Fruit fly (Drosophila melanogaster) whole organism, pupa: ENCODE measurements around the gene CG13005.

Experiments used
- CG17806 ChIP-seq: fragments of 200-800 bp; sonication (Bioruptor generic); optimal IDR thresholded peaks from 2 replicates; lab custom pipeline; 2018; ENCODE audit warnings: missing biosample characterization, mild to moderate bottlenecking, missing genetic modification characterization, moderate library complexity
- CG4496 ChIP-seq: fragments of 200-800 bp; sonication (Bioruptor generic); IDR thresholded peaks from 3 replicates; pipeline ENCODE4 v1.3.6; 2022; ENCODE audit warnings: missing biosample characterization, missing genetic modification characterization
- CG9948 ChIP-seq: fragments of 200-800 bp; sonication (Bioruptor generic); optimal IDR thresholded peaks from 2 replicates; lab custom pipeline; 2018; ENCODE audit warnings: missing biosample characterization, mild to moderate bottlenecking, missing genetic modification characterization, moderate library complexity
- Pif1A ChIP-seq: fragments of 200-800 bp; sonication (Bioruptor generic); optimal IDR thresholded peaks from 3 replicates; lab custom pipeline; 2016; ENCODE audit warnings: missing biosample characterization, missing genetic modification characterization
- rn ChIP-seq: fragments of 200-800 bp; sonication (Bioruptor generic); IDR thresholded peaks from 2 replicates; pipeline ENCODE4 v1.3.6; 2022; ENCODE audit warnings: missing biosample characterization, missing genetic modification characterization

DNA sequence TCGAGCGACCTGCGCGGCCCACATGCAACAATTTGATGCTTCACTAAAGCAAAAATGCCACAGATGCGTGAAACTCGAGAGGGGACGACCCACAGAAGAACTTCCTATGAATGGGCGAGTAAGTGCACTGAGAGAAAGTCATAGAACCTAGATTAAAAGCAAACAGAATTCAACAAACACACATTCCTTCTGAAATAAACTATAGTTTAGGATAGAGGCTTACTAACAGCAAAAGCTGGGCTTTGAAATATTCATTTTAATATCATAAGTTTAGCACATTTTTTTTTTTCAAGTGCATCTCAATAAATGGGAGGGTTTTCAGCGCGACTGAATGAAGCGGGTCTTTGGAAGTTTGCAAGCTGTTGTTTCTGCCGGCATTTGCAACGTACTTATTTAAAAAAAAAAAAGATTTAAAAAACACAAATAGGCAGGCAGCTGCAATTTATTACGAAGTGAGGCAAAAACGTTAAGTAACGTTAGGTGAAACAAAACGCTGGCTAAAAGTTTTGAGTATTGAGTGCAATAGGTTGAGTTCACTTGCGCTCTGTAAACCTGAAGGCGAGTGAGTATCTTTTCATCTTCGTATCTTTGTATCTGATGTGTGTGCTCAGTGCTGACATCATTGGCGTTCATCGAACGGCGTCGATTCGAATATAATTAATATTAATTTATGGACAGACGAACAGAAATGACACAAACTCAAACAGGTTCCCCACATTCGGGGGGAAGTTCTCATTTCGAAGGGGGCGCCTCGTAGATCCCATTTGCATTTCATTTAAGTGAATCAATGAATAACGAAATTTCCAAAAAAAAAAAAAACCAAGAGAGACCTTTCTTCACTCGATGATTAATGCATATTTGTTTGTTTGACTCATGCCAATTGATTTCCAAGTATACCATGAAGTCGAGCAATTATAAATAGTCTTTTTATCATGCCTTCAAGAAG, 30.3 kb upstream of the CG13005 start:
- TF ChIP-seq Pif1A (GFP tag; lab: Kevin White, UChicago) (peak; percentile 67), CG4496 (peak; percentile 89), CG9948 (no peak), CG17806 (tag; lab: Kevin White, UChicago) (peak; percentile 70), rn (peak; percentile 36; the same call in 1 of the 2 replicates)
